Worm (Caenorhabditis elegans): Measurements from ENCODE around the gene abu-6.

abu-6 gene

DNA sequence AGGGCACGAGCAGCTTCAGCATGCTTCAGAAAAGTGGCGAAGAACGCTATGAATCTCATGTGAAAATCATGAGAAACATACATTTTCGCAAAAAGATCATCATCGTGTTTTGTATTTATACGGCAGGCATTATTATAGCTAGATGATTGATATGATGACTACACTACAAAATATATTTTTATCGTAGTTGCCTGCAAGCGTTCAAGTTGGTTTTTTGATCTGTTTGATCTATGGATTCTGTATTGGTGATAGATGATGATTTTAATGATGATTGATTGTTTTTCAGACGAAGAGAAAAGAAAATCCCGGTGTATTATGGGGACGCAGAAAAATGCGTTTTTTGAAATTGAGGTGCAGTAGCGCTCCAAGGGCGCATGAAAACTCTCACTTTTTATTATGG lies 51.0 kb downstream of the abu-6 start, which contains the start of gene ugt-63:
Gene ugt-63, minus strand, starts transcription at position 89 of the 400 bp plus-strand sequence.
- TF ChIP-seq elt-3 (tag; optimal IDR thresholded peaks at IDR 0.05) (no peak), nhr-25 (tag; optimal IDR thresholded peaks at IDR 0.05) (peak; percentile 29), blmp-1 (tag; optimal IDR thresholded peaks at IDR 0.05; ENCODE audit: insufficient read depth) (no peak), elt-1 (tag; optimal IDR thresholded peaks at IDR 0.05) (no peak), alr-1 (tag; optimal IDR thresholded peaks at IDR 0.05) (no peak), nhr-21 (tag; optimal IDR thresholded peaks at IDR 0.05) (peak; percentile 18), mab-5 (tag; optimal IDR thresholded peaks at IDR 0.05) (peak; percentile 30), nhr-23 (tag; optimal IDR thresholded peaks at IDR 0.05) (no peak), nhr-6 (tag; optimal IDR thresholded peaks at IDR 0.05) (no peak), C34F6.9 (tag; optimal IDR thresholded peaks at IDR 0.05) (no peak), crh-2 (tag; optimal IDR thresholded peaks at IDR 0.05) (no peak), nhr-129 (tag; optimal IDR thresholded peaks at IDR 0.05) (no peak), ztf-11 (tag; optimal IDR thresholded peaks at IDR 0.05) (no peak), mbf-1 (tag; optimal IDR thresholded peaks at IDR 0.05) (no peak), egl-27 (tag; optimal IDR thresholded peaks at IDR 0.05) (no peak), lin-13 (GFP tag; optimal IDR thresholded peaks at IDR 0.05) (no peak), lin-39 (tag; optimal IDR thresholded peaks at IDR 0.05) (no peak), nhr-12 (tag; optimal IDR thresholded peaks at IDR 0.05) (no peak), nhr-77 (tag; optimal IDR thresholded peaks at IDR 0.05) (no peak), dmd-4 (tag; optimal IDR thresholded peaks at IDR 0.05) (no peak), sma-9 (GFP tag; optimal IDR thresholded peaks at IDR 0.05) (peak; percentile 69), sma-9 (tag; optimal IDR thresholded peaks at IDR 0.05) (no peak), nhr-10 (tag; optimal IDR thresholded peaks at IDR 0.05) (no peak), R02D3.7 (tag; optimal IDR thresholded peaks at IDR 0.05) (no peak), Y55F3AM.14 (GFP tag; optimal IDR thresholded peaks at IDR 0.05) (no peak)

All from whole organism, L2 larva.